Fruit fly (Drosophila melanogaster): ENCODE data around the gene Hsp22.

Hsp22 gene

DNA sequence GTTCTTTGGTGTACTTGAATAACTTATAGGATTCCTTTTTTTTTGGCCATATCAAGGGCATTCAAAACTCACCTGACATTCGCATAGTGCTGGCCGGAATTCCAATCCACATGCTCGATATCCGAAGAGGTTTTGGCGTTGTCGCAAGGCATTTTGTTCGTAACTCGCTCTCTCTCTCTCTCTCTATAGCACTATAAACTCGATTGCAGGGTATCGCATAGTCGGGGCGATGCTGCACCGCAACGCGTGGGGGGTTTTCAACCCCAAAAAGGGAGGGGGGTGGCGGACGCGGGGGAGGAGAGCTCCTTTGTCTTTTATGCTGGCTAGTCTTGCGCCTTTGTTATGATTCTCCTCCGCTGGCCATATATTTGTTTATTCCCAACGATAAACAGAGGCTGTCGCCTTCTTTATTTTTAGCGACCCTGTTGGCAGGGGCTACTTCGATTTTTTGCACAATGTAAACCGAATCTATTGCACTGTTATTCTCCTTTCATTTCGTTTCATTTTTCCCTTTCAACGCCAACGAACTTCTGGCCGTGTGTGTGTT, 25.8 kb downstream of the Hsp22 start (continued):
- no peak for TF ChIP-seq Eip93F (GFP tag; optimal IDR thresholded peaks at IDR 0.05)
- TF ChIP-seq fkh (GFP tag; optimal IDR thresholded peaks at IDR 0.05), result no peak
- TF ChIP-seq CG11762 (GFP tag; optimal IDR thresholded peaks at IDR 0.05; ENCODE audit: insufficient read depth), result no peak
- TF ChIP-seq Sox102F (GFP tag; optimal IDR thresholded peaks at IDR 0.05), result no peak
- no peak for TF ChIP-seq CG34406 (GFP tag; optimal IDR thresholded peaks at IDR 0.05)
- TF ChIP-seq Gug (GFP tag; IDR thresholded peaks at IDR 0.05), result no peak
- TF ChIP-seq CG3919 (GFP tag; optimal IDR thresholded peaks at IDR 0.05), result peak; percentile 57
- TF ChIP-seq CG6276 (GFP tag; optimal IDR thresholded peaks at IDR 0.05), result no peak

DNA sequence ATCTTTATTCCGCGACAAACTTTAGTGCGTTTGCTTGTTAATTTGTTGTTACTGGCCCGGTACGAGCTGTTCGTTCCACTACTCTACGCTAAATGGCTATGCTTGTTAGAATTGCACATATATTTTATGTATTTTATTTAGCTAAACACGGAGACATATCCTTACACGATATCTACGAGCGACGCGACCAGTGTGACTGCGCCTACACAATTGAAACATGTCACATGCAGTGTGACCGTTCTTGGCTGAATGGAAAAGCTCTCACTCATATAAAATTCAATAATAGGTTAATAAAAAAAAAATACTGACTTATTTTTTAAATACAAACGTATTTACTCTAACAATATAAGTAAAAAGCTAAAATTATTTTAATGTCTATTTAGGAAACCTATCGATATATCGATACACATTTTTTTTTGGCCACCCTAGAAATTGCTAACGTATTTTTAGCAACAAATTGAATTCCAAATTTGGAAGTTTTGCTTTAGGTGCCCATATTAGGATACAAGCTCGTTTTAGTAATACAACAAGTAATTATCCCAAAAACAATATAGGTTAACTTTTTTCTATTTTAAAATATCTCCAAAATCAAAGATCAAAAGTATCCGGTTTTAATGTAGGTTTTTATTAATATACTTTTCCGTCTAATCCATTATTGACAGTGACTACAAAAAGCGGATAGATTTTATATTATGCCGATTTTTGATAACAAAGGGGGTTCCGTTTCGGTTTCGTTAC, 26.5 kb downstream of the Hsp22 start, which contains the start of gene CG4080:
Gene CG4080 (minus strand): TSS at position 215 of the 738 bp plus-strand sequence.
- TF ChIP-seq Eip93F (GFP tag; optimal IDR thresholded peaks at IDR 0.05) (peak; percentile 61), CG6854 (GFP tag; optimal IDR thresholded peaks at IDR 0.05) (peak; percentile 9), svp (GFP tag) (peak; percentile 59), fkh (GFP tag; optimal IDR thresholded peaks at IDR 0.05) (peak; percentile 82), spab (GFP tag; optimal IDR thresholded peaks at IDR 0.05) (no peak), CG16779 (tag; optimal IDR thresholded peaks at IDR 0.05) (peak; percentile 43), CG34406 (GFP tag; optimal IDR thresholded peaks at IDR 0.05) (no peak), Sox14 (GFP tag; optimal IDR thresholded peaks at IDR 0.05) (peak; percentile 21), achi (GFP tag; optimal IDR thresholded peaks at IDR 0.05) (peak; percentile 5), Sox102F (GFP tag; optimal IDR thresholded peaks at IDR 0.05) (peak; percentile 64), CG6276 (GFP tag; optimal IDR thresholded peaks at IDR 0.05) (no peak), ss (GFP tag; optimal IDR thresholded peaks at IDR 0.05) (peak in 1 of 2 experiments; percentile 10), CG15336 (GFP tag; IDR thresholded peaks at IDR 0.05) (no peak), topi (GFP tag; optimal IDR thresholded peaks at IDR 0.05) (peak; percentile 46), CG1621 (tag; optimal IDR thresholded peaks at IDR 0.05) (peak; percentile 30), pdm3 (GFP tag; optimal IDR thresholded peaks at IDR 0.05) (no peak), acj6 (GFP tag; optimal IDR thresholded peaks at IDR 0.05) (peak; percentile 8), dsx (GFP tag; optimal IDR thresholded peaks at IDR 0.05; ENCODE audit: poor library complexity, severe bottlenecking) (peak; percentile 48), Smox (GFP tag; optimal IDR thresholded peaks at IDR 0.05) (no peak), esn (GFP tag; optimal IDR thresholded peaks at IDR 0.05) (peak; percentile 61), Ets96B (tag; optimal IDR thresholded peaks at IDR 0.05) (no peak), fd59A (GFP tag; optimal IDR thresholded peaks at IDR 0.05) (no peak), Met (GFP tag; optimal IDR thresholded peaks at IDR 0.05) (peak; percentile 64), vri (GFP tag; optimal IDR thresholded peaks at IDR 0.05) (peak; percentile 40), CG6808 (GFP tag; optimal IDR thresholded peaks at IDR 0.05) (no peak), CG10669 (GFP tag; optimal IDR thresholded peaks at IDR 0.05) (no peak), Eip75B (GFP tag; optimal IDR thresholded peaks at IDR 0.05) (peak; percentile 7), CG8632 (GFP tag; optimal IDR thresholded peaks at IDR 0.05) (peak; percentile 26), Eip78C (GFP tag) (peak; percentile 79), cyc (GFP tag; optimal IDR thresholded peaks at IDR 0.05) (peak; percentile 31), lz (GFP tag; optimal IDR thresholded peaks at IDR 0.05) (peak; percentile 37)

DNA sequence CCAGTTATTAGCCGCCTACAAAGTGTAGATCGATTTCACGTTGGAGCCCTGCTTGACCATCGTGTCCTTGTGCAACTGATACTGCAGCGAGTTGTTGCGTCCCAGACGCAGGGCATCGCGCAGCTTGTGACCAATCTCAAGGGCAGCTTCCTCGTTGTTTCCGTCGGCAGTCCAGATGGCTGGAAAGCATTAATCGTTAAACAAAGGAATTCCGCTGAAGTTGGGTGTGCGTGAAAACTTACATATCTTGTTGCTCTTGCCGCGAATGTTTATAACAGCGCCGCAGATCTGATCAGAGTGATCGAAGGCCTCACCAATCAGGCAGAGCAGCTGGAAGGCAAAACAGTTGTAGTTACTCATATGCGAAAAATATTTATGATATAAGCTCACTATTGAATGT, 27.1 kb downstream of the Hsp22 start:
- peak; percentile 55 for TF ChIP-seq CG1621 (tag; optimal IDR thresholded peaks at IDR 0.05)
- peak; percentile 13 for TF ChIP-seq Sox14 (GFP tag; optimal IDR thresholded peaks at IDR 0.05)
- TF ChIP-seq CG3919 (GFP tag; optimal IDR thresholded peaks at IDR 0.05), result no peak
